Fruit fly (Drosophila melanogaster): ENCODE data around the gene CG7024.

The CG7024 gene

DNA sequence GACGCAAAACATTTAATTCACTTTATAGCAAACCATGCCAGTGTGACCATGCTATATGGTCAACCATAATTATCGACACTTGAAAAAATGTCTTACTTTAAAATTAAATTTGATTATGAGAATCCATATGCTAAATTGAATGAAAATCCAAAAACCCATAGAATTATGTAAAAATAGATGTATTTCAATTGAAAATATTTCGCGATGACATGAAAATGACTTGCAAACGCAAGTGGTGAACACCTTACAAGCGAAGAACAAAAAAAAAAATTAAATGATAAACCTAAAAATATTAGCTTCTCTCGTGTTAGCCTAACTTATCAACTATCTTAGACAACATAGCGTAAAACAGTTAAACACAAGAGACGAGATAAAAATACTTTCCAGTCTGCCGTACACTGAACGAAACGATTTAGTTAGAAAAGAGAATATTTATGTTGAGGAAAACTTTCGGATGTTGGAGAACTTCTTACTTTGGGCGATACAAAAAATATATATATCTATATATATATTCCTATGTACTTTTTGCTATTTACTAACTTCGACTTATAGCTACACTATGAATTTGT, 25.2 kb upstream of the CG7024 start (continued):
- TF ChIP-seq CrebB (tag; optimal IDR thresholded peaks at IDR 0.05), result no peak
- no peak for TF ChIP-seq Aef1 (GFP tag; IDR thresholded peaks at IDR 0.05)
- peak; percentile 14 for TF ChIP-seq pum (GFP tag; optimal IDR thresholded peaks at IDR 0.05)
- no peak for TF ChIP-seq bigmax (GFP tag; optimal IDR thresholded peaks at IDR 0.05)
- TF ChIP-seq CG16779 (GFP tag; IDR thresholded peaks at IDR 0.05), result no peak
- peak; percentile 46 for TF ChIP-seq al (GFP tag; IDR thresholded peaks at IDR 0.05)
- no peak for TF ChIP-seq CG7271 (tag; optimal IDR thresholded peaks at IDR 0.05)
- TF ChIP-seq CG13123 (GFP tag; optimal IDR thresholded peaks at IDR 0.05), result no peak
- no peak for TF ChIP-seq Dad (GFP tag; optimal IDR thresholded peaks at IDR 0.05)
- TF ChIP-seq CG8281 (tag; optimal IDR thresholded peaks at IDR 0.05), result no peak
- no peak for TF ChIP-seq CG6813 (GFP tag; optimal IDR thresholded peaks at IDR 0.05)
- TF ChIP-seq nmo (GFP tag; optimal IDR thresholded peaks at IDR 0.05), result peak; percentile 58
- TF ChIP-seq gem (tag; optimal IDR thresholded peaks at IDR 0.05), result peak; percentile 78
- peak; percentile 69 for TF ChIP-seq Xrp1 (GFP tag; IDR thresholded peaks at IDR 0.05)
- TF ChIP-seq CG13287 (GFP tag; IDR thresholded peaks at IDR 0.05; ENCODE audit: partially characterized antibody), result no peak
- peak in 1 of 3 experiments; percentile 48 for TF ChIP-seq lola (GFP tag; optimal IDR thresholded peaks at IDR 0.05)
- TF ChIP-seq Eip74EF (GFP tag; optimal IDR thresholded peaks at IDR 0.05), result no peak
- TF ChIP-seq CG6689 (GFP tag; IDR thresholded peaks at IDR 0.05), result peak; percentile 71
- no peak for TF ChIP-seq CG2202 (tag; optimal IDR thresholded peaks at IDR 0.05)
- TF ChIP-seq CG11456 (GFP tag; IDR thresholded peaks at IDR 0.05), result 0 out of 3 replicates have a peak, but pooled peaks have one; percentile 44
- TF ChIP-seq ttk (GFP tag; IDR thresholded peaks at IDR 0.05), result no peak
- TF ChIP-seq dmrt99B (tag; optimal IDR thresholded peaks at IDR 0.05), result peak; percentile 59
- TF ChIP-seq CG3726 (GFP tag; IDR thresholded peaks at IDR 0.05), result no peak
- TF ChIP-seq C15 (GFP tag; IDR thresholded peaks at IDR 0.05), result no peak
- peak; percentile 7 for TF ChIP-seq CG11723 (GFP tag; optimal IDR thresholded peaks at IDR 0.05)
- peak; percentile 27 for TF ChIP-seq Hmr (GFP tag; optimal IDR thresholded peaks at IDR 0.05)
- peak; percentile 37 for TF ChIP-seq CG18619 (GFP tag; optimal IDR thresholded peaks at IDR 0.05)
- TF ChIP-seq CG3847 (GFP tag; IDR thresholded peaks at IDR 0.05), result peak; percentile 34
- TF ChIP-seq H15 (GFP tag; IDR thresholded peaks at IDR 0.05), result 0 out of 3 replicates have a peak, but pooled peaks have one; percentile 45
- TF ChIP-seq HmgZ (tag; optimal IDR thresholded peaks at IDR 0.05), result no peak
- no peak for TF ChIP-seq ham (GFP tag; IDR thresholded peaks at IDR 0.05)
- no peak for TF ChIP-seq Elba2 (GFP tag; optimal IDR thresholded peaks at IDR 0.05)
- peak; percentile 26 for TF ChIP-seq HHEX (GFP tag; optimal IDR thresholded peaks at IDR 0.05)
- no peak for TF ChIP-seq zen (tag; optimal IDR thresholded peaks at IDR 0.05)
- TF ChIP-seq CG9932 (GFP tag; IDR thresholded peaks at IDR 0.05), result peak; percentile 51; the same call in 1 of the 2 replicates
- TF ChIP-seq ATbp (GFP tag; optimal IDR thresholded peaks at IDR 0.05), result peak; percentile 44
- peak; percentile 60 for TF ChIP-seq PHDP (tag; optimal IDR thresholded peaks at IDR 0.05)
- peak; percentile 42; the same call in 1 of the 2 replicates for TF ChIP-seq sob (GFP tag; IDR thresholded peaks at IDR 0.05)
- no peak for TF ChIP-seq br (optimal IDR thresholded peaks at IDR 0.05)
- TF ChIP-seq CG6765 (GFP tag; optimal IDR thresholded peaks at IDR 0.05), result no peak
- no peak for TF ChIP-seq mirr (GFP tag; optimal IDR thresholded peaks at IDR 0.05)
- peak; percentile 44 for TF ChIP-seq CG10147 (GFP tag; optimal IDR thresholded peaks at IDR 0.05)
- TF ChIP-seq CG12071 (GFP tag; optimal IDR thresholded peaks at IDR 0.05), result peak; percentile 17
- peak; percentile 3 for TF ChIP-seq shn (GFP tag; optimal IDR thresholded peaks at IDR 0.05)
- TF ChIP-seq MBD-R2 (GFP tag; IDR thresholded peaks at IDR 0.05), result no peak
- no peak for TF ChIP-seq insv (GFP tag; optimal IDR thresholded peaks at IDR 0.05)
- TF ChIP-seq Drgx (GFP tag; IDR thresholded peaks at IDR 0.05), result peak; percentile 68
- TF ChIP-seq mld (GFP tag; IDR thresholded peaks at IDR 0.05; ENCODE audit: partially characterized antibody), result no peak
- peak; percentile 67; the same call in 2 of the 3 replicates for TF ChIP-seq CG11695 (GFP tag; IDR thresholded peaks at IDR 0.05)
- TF ChIP-seq CG9817 (tag; optimal IDR thresholded peaks at IDR 0.05), result peak; percentile 26
- no peak for TF ChIP-seq CTCF (GFP tag; optimal IDR thresholded peaks at IDR 0.05)

Measured in whole organism, embryonic.